Worm (Caenorhabditis elegans): ENCODE results near the gene cup-15.

ce11 chrII:9369394-9369793 is 16.6 kb downstream of the cup-15 start:
- no peak for TF ChIP-seq ama-1 (optimal IDR thresholded peaks at IDR 0.05)
- TF ChIP-seq zag-1 (tag; optimal IDR thresholded peaks at IDR 0.05): no peak
- TF ChIP-seq unc-39 (tag; optimal IDR thresholded peaks at IDR 0.05): no peak
- no peak for TF ChIP-seq skn-1 (tag; optimal IDR thresholded peaks at IDR 0.05)
- no peak for TF ChIP-seq pha-4 (tag; optimal IDR thresholded peaks at IDR 0.05)
- no peak for TF ChIP-seq eor-1 (tag; optimal IDR thresholded peaks at IDR 0.05)
- no peak for TF ChIP-seq snpc-4 (tag; optimal IDR thresholded peaks at IDR 0.05)
